Fruit fly (Drosophila melanogaster): Measurements from ENCODE around the gene Caf1-55.
A peak's percentile ranks its signal among the peaks of the same experiment; 100 is the strongest.

DNA sequence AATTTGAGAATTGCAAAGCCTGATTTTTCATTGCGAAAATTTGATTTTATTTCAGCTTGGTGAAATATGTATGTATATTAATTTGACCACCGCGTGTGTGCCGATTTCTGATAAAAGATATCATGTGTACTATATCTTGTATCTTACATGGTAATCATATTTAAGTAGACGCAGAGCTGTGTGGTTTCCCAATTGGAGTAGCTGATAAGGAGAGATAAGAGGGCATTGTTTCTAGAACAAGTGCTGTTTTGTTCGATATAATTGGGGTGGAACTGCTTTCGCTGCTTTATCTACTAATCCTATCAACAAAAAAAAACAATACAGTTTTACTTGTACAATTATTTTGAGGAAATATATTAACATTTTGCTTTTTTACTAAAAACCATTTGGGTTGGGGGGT, 21.2 kb downstream of the Caf1-55 start:
- TF ChIP-seq Met (GFP tag; optimal IDR thresholded peaks at IDR 0.05): peak; percentile 13
- TF ChIP-seq CG11902 (GFP tag; optimal IDR thresholded peaks at IDR 0.05): no peak
- TF ChIP-seq net (GFP tag; optimal IDR thresholded peaks at IDR 0.05): no peak
- TF ChIP-seq pdm3 (GFP tag; optimal IDR thresholded peaks at IDR 0.05): no peak
- no peak for TF ChIP-seq CG34406 (GFP tag; optimal IDR thresholded peaks at IDR 0.05)
- no peak for TF ChIP-seq Sox15 (GFP tag; optimal IDR thresholded peaks at IDR 0.05)
- no peak for TF ChIP-seq Lpt (GFP tag; optimal IDR thresholded peaks at IDR 0.05)
- TF ChIP-seq dsx (GFP tag; optimal IDR thresholded peaks at IDR 0.05; ENCODE audit: poor library complexity, severe bottlenecking): no peak
- TF ChIP-seq cyc (GFP tag; optimal IDR thresholded peaks at IDR 0.05): no peak
- TF ChIP-seq Eip93F (GFP tag; optimal IDR thresholded peaks at IDR 0.05): no peak
- TF ChIP-seq CG32006 (GFP tag; optimal IDR thresholded peaks at IDR 0.05): no peak
- TF ChIP-seq Eip75B (GFP tag; optimal IDR thresholded peaks at IDR 0.05): no peak
- no peak for TF ChIP-seq CG8632 (GFP tag; optimal IDR thresholded peaks at IDR 0.05)

All from whole organism, prepupa.